Worm (Caenorhabditis elegans) whole organism, L3 larva: ENCODE data around the gene sra-2.

Source experiments
- R02D3.7 ChIP-seq: fragments of 150-350 bp; optimal IDR thresholded peaks from 2 replicates; lab custom pipeline; 2014; ENCODE audit warnings: missing biosample characterization, missing genetic modification characterization
- ceh-16 ChIP-seq: sonication (generic microtip); optimal IDR thresholded peaks from 2 replicates; lab custom pipeline; 2017; ENCODE audit warnings: missing biosample characterization, missing genetic modification characterization
- ceh-28 ChIP-seq: fragments of 150-350 bp; optimal IDR thresholded peaks from 2 replicates; lab custom pipeline; 2014; ENCODE audit warnings: missing biosample characterization, missing genetic modification reagents, missing genetic modification characterization
- ceh-82 ChIP-seq: fragments of 150-350 bp; optimal IDR thresholded peaks from 2 replicates; lab custom pipeline; 2014; ENCODE audit warnings: missing biosample characterization, missing genetic modification characterization
- ceh-9 ChIP-seq: sonication (generic microtip); optimal IDR thresholded peaks from 2 replicates; lab custom pipeline; 2018; ENCODE audit warnings: missing biosample characterization, missing genetic modification characterization
- daf-12 ChIP-seq: fragments of 150-350 bp; optimal IDR thresholded peaks from 2 replicates; lab custom pipeline; 2014; ENCODE audit warnings: missing biosample characterization, missing genetic modification reagents, missing genetic modification characterization
- egl-27 ChIP-seq: sonication (generic microtip); optimal IDR thresholded peaks from 4 replicates; lab custom pipeline; 2017; ENCODE audit warnings: missing biosample characterization, missing genetic modification reagents, missing genetic modification characterization
- egl-5 ChIP-seq: fragments of 150-350 bp; optimal IDR thresholded peaks from 2 replicates; lab custom pipeline; 2017; ENCODE audit warnings: missing biosample characterization, missing genetic modification reagents, missing genetic modification characterization, inconsistent platforms
- elt-1 ChIP-seq: fragments of 150-350 bp; optimal IDR thresholded peaks from 2 replicates; lab custom pipeline; 2014; ENCODE audit warnings: missing biosample characterization, missing genetic modification characterization
- elt-3 ChIP-seq, 3 experiments: fragments of 150-350 bp in 1 of 3; sonication (generic microtip) in 2 of 3; optimal IDR thresholded peaks; 2 replicates in 2 of 3; 4 replicates in 1 of 3; lab custom pipeline; 2014 to 2017; ENCODE audit warnings: missing biosample characterization in 3 of 3, missing genetic modification characterization in 3 of 3
- fkh-10 ChIP-seq: sonication (generic microtip); optimal IDR thresholded peaks from 2 replicates; lab custom pipeline; 2017; ENCODE audit warnings: missing biosample characterization, missing genetic modification reagents, missing genetic modification characterization
- fkh-2 ChIP-seq: fragments of 150-350 bp; optimal IDR thresholded peaks from 2 replicates; lab custom pipeline; 2014; ENCODE audit warnings: missing biosample characterization, missing genetic modification reagents, missing genetic modification characterization
- fos-1 ChIP-seq: fragments of 150-350 bp; optimal IDR thresholded peaks from 2 replicates; lab custom pipeline; 2014; ENCODE audit warnings: missing biosample characterization, missing genetic modification characterization
- jun-1 ChIP-seq: fragments of 150-350 bp; optimal IDR thresholded peaks from 2 replicates; lab custom pipeline; 2014; ENCODE audit warnings: missing biosample characterization, missing genetic modification reagents, missing genetic modification characterization
- lin-15B ChIP-seq: fragments of 150-350 bp; optimal IDR thresholded peaks from 2 replicates; lab custom pipeline; 2014; ENCODE audit warnings: missing biosample characterization, missing genetic modification characterization
- lin-39 ChIP-seq: fragments of 150-350 bp; optimal IDR thresholded peaks from 2 replicates; lab custom pipeline; 2018; ENCODE audit warnings: missing biosample characterization, missing genetic modification reagents, missing genetic modification characterization
- lsy-12 ChIP-seq: sonication (generic microtip); optimal IDR thresholded peaks from 2 replicates; lab custom pipeline; 2016; ENCODE audit warnings: mild to moderate bottlenecking, missing genetic modification characterization, missing compliant biosample characterization
- mml-1 ChIP-seq: fragments of 150-350 bp; sonication (generic microtip); optimal IDR thresholded peaks from 3 replicates; lab custom pipeline; 2014; ENCODE audit warnings: missing biosample characterization, missing genetic modification characterization
- nhr-12 ChIP-seq: fragments of 150-350 bp; optimal IDR thresholded peaks from 2 replicates; lab custom pipeline; 2014; ENCODE audit warnings: missing biosample characterization, missing genetic modification characterization
- nhr-23 ChIP-seq: fragments of 150-350 bp; optimal IDR thresholded peaks from 2 replicates; lab custom pipeline; 2014; ENCODE audit warnings: missing biosample characterization, missing genetic modification reagents, missing genetic modification characterization
- nhr-237 ChIP-seq: fragments of 150-350 bp; optimal IDR thresholded peaks from 2 replicates; lab custom pipeline; 2014; ENCODE audit warnings: missing biosample characterization, missing genetic modification characterization
- nhr-25 ChIP-seq: sonication (generic microtip); optimal IDR thresholded peaks from 2 replicates; lab custom pipeline; 2017; ENCODE audit warnings: missing biosample characterization, missing genetic modification characterization
- nhr-43 ChIP-seq: sonication (generic microtip); optimal IDR thresholded peaks from 2 replicates; lab custom pipeline; 2016; ENCODE audit warnings: mild to moderate bottlenecking, missing genetic modification characterization, missing compliant biosample characterization; ENCODE audit not compliant: poor library complexity, severe bottlenecking
- nhr-76 ChIP-seq: fragments of 150-350 bp; sonication (generic microtip); optimal IDR thresholded peaks from 5 replicates; lab custom pipeline; 2014; ENCODE audit warnings: missing biosample characterization, missing genetic modification characterization
- pha-4 ChIP-seq: fragments of 150-350 bp; optimal IDR thresholded peaks from 2 replicates; lab custom pipeline; 2014; ENCODE audit warnings: missing biosample characterization, missing genetic modification reagents, missing genetic modification characterization
- sea-2 ChIP-seq: fragments of 150-350 bp; sonication (generic microtip); optimal IDR thresholded peaks from 4 replicates; lab custom pipeline; 2014; ENCODE audit warnings: missing biosample characterization, missing genetic modification reagents, missing genetic modification characterization
- snpc-4 ChIP-seq: fragments of 150-350 bp; optimal IDR thresholded peaks from 2 replicates; lab custom pipeline; 2014; ENCODE audit warnings: missing biosample characterization, missing genetic modification characterization
- tbx-2 ChIP-seq: sonication (generic microtip); optimal IDR thresholded peaks from 2 replicates; lab custom pipeline; 2016; ENCODE audit warnings: mild to moderate bottlenecking, missing genetic modification characterization, missing compliant biosample characterization
- unc-39 ChIP-seq: sonication (generic microtip); optimal IDR thresholded peaks from 4 replicates; lab custom pipeline; 2017; ENCODE audit warnings: missing biosample characterization, missing genetic modification characterization

The sra-2 gene

DNA sequence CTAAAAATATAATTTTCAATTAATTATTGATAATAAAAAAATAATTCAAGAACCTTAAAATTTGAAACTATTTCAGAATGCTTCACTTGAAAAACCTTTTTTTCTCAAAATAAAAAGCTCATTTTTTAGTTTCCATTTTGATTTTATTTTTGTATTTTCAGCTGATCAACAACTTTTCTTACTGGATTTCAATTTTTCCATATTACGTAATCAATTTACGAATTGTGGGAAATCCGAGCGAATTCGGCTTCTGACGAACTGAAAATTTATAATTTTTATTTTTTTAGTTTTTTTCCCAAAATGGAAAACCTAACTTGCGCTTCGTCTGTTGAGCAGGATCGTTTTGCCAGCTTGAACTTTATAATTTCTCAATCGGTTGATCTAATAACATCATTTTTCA is 8.8 kb downstream of the sra-2 start, which contains the start of gene sra-8:
Gene sra-8, plus strand, starts transcription at position 301 of the 400 bp plus-strand sequence.
- TF ChIP-seq elt-1, result no peak

DNA sequence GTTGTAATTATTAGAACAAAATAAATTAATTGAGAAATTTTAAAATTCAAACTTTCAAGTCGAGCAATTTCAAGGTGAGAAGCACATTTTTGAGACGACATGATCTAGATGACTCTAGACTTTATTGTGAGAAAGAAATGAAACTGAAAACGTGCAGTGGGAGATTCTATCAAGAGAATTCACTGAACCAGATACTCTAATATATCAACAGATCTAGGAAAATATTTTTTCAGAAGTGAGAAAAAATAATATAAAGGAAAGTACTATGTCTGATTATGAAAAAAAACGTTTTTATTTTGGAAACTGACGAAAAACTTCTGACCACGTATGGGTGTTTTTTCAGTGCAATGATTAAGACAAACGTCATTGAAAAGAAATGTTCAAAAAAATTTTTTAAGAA is 12.1 kb downstream of the sra-2 start, which contains the start of gene sra-3:
Gene sra-3, minus strand, starts transcription at position 101 of the 400 bp plus-strand sequence.
- TF ChIP-seq pha-4 (tag; lab: Kevin White, UChicago) (no peak), jun-1 (tag; lab: Kevin White, UChicago) (no peak), nhr-237 (no peak), elt-3 (tag; optimal IDR thresholded peaks at IDR 0.05; lab: Kevin White, UChicago) (no peak), daf-12 (no peak), lin-15B (tag; lab: Kevin White, UChicago) (no peak), mml-1 (tag; lab: Kevin White, UChicago) (no peak), nhr-43 (tag; lab: Kevin White, UChicago) (no peak), egl-27 (tag; lab: Kevin White, UChicago) (no peak), unc-39 (tag; lab: Kevin White, UChicago) (no peak), fkh-2 (tag; lab: Kevin White, UChicago) (no peak)

DNA sequence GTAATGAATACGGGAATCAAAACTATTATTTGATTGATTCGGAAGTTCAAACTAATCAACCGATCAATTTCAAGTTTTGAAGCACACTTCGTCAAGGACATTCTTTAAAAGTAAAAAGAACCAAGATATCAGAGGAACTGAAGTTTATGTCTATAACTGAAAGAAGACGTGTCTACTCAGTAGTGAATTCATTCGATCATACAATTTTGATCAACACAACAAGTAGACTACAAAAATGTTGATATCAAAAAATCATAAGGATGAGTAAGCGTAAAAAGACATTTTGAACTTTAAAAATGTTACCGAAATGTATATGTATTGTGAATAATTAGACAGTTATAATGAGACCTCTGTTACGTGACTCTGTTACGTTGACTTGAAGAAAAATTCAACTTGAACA is 14.2 kb downstream of the sra-2 start, which contains the start of gene sra-4:
Gene sra-4, minus strand, starts transcription at position 101 of the 400 bp plus-strand sequence.
- TF ChIP-seq nhr-76 (tag; lab: Kevin White, UChicago), result no peak
- TF ChIP-seq snpc-4 (tag; lab: Kevin White, UChicago), result no peak
- no peak for TF ChIP-seq lin-15B (tag; lab: Kevin White, UChicago)
- TF ChIP-seq mml-1 (tag; lab: Kevin White, UChicago), result no peak
- TF ChIP-seq fos-1 (tag; lab: Kevin White, UChicago), result no peak

DNA sequence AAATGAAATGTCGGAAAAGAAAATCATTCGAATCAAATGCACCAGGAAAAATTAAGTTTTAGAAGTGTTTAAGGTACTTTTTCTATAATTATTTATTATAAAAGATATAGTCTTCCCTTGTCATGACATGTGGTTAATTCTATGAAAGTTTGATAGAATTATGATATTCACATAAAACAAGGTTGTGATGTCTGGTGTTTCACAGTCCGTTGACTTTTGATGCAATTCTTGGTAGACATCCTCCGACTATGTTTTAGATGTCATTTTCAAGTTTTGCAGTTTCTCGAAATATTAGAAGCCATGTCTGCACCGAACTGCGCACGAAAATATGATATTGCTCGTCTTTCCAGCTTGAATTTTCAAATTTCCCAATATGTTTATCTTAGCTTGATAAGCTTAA is 15.8 kb downstream of the sra-2 start, which contains the start of gene sra-7:
Gene sra-7, plus strand, starts transcription at position 301 of the 400 bp plus-strand sequence.
- TF ChIP-seq nhr-12 (tag; lab: Kevin White, UChicago) (no peak), ceh-28 (tag; lab: Kevin White, UChicago) (no peak), jun-1 (tag; lab: Kevin White, UChicago) (no peak), fkh-10 (GFP tag; lab: Kevin White, UChicago) (no peak), egl-5 (tag; lab: Kevin White, UChicago) (no peak), lin-39 (tag; lab: Kevin White, UChicago) (no peak), nhr-43 (tag; lab: Kevin White, UChicago) (no peak), R02D3.7 (tag; lab: Kevin White, UChicago) (no peak), nhr-23 (tag; lab: Kevin White, UChicago) (no peak), nhr-237 (no peak)

DNA sequence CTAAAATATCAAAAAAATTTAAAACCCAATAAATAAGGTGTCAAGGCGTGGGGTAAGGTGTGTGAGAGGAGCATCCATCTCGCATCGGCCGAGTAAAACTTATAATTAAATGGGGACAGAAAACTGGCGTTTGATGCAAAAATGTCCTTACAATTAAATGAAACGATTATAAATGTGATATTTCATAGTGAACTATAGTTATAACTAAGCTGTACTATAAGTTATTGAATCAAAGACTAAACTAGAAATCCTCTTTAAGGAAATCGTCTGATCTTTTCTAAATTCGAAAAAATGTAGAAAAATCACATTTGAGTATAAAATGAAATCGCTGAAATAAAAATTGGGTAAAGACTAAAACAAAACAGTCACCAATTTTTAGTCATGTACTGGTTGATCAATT is 22.1 kb downstream of the sra-2 start, which contains the start of gene sra-6:
Gene sra-6, minus strand, starts transcription at position 101 of the 400 bp plus-strand sequence.
- TF ChIP-seq egl-27 (tag; lab: Kevin White, UChicago), result no peak
- no peak for TF ChIP-seq ceh-16 (tag; lab: Kevin White, UChicago)
- no peak for TF ChIP-seq tbx-2
- no peak for TF ChIP-seq fos-1 (tag; lab: Kevin White, UChicago)
- TF ChIP-seq unc-39 (tag; lab: Kevin White, UChicago), result no peak
- TF ChIP-seq lsy-12, result no peak
- no peak for TF ChIP-seq jun-1 (tag; lab: Kevin White, UChicago)

DNA sequence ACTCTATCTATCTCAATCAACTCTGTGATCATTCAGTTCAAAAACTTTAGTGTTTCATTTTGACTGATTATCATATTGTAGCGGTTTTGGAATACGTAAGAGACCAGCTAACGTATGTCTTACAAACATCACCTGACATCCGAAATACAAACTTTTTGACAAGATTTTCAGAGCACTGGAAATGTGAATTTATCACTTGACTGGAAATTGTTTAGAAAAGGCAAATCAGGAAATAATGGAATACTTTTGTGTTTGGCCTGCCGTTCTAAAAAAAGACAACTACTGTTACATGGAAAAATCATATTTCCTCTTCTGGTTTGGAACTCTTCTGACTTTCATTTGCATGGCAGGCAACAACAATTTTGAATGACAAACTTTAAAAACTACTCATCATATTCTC is 23.0 kb downstream of the sra-2 start, which contains the start of gene F35H8.12:
Gene F35H8.12, plus strand, starts transcription at position 301 of the 400 bp plus-strand sequence.
- TF ChIP-seq jun-1 (tag; lab: Kevin White, UChicago) (no peak), fkh-10 (GFP tag; lab: Kevin White, UChicago) (no peak)
- TF ChIP-seq, all 47 proteins: peak for 0

DNA sequence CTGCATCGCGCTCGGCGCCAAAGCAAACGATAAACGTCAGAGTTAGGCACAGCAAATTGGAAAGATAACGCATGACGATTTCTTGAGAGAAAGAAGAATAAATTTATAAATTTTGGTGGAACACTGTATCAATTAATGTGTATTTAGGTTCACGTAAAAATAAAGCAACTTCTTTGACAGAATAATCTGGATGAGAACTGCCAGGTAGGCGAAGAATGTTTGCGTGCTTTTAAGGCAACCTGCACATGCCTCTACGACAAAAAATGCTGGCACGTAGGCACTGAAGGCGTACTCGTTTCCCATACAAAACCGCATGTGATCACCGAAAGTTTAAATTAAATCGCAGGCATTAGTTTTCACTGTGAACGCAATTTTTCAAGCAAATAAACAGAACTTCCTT is 24.6 kb downstream of the sra-2 start, which contains the start of gene F35H8.1:
Gene F35H8.1, minus strand, starts transcription at position 101 of the 400 bp plus-strand sequence.
- TF ChIP-seq R02D3.7 (tag; lab: Kevin White, UChicago), result no peak
- TF ChIP-seq nhr-12 (tag; lab: Kevin White, UChicago), result no peak
- no peak for TF ChIP-seq pha-4 (tag; lab: Kevin White, UChicago)
- no peak for TF ChIP-seq ceh-9 (tag; lab: Kevin White, UChicago)
- TF ChIP-seq ceh-82 (tag; lab: Kevin White, UChicago), result no peak
- TF ChIP-seq elt-1, result no peak
- no peak for TF ChIP-seq sea-2 (GFP tag; lab: Kevin White, UChicago)
- no peak for TF ChIP-seq nhr-25 (tag; lab: Kevin White, UChicago)
- no peak for TF ChIP-seq lin-15B (tag; lab: Kevin White, UChicago)
